Worm (Caenorhabditis elegans) whole organism, L4/young adult: ENCODE measurements around the gene C01G12.9.

Experiments
- W03F9.2 ChIP-seq: fragments of 150-350 bp; optimal IDR thresholded peaks from 2 replicates; lab custom pipeline; 2014; ENCODE audit warnings: missing biosample characterization, missing genetic modification characterization
- dao-5 ChIP-seq: sonication (generic microtip); optimal IDR thresholded peaks from 2 replicates; lab custom pipeline; 2016; ENCODE audit warnings: missing genotype, missing genetic modification characterization, moderate library complexity, missing compliant biosample characterization
- him-1 ChIP-seq: sonication (generic microtip); optimal IDR thresholded peaks from 2 replicates; lab custom pipeline; 2016; ENCODE audit warnings: missing genotype, missing genetic modification reagents, missing genetic modification characterization, missing compliant biosample characterization

C01G12.9 gene

ce11 chrII:14578013-14578412, 803 bp upstream of the C01G12.9 start, which contains the start of gene nspb-7:
nspb-7 (plus strand) TSS chrII:14578313.
- TF ChIP-seq W03F9.2, result no peak

- TF ChIP-seq dao-5 (tag; lab: Kevin White, UChicago) (no peak), him-1 (tag; lab: Kevin White, UChicago) (no peak), W03F9.2 (no peak)
Measured at ce11 chrII:14580549-14580948, 1.7 kb downstream of the C01G12.9 start, which contains the start of the genes nspb-8 and nspb-9. nspb-8 (minus strand) TSS chrII:14580649. nspb-9 (plus strand) TSS chrII:14580859.

ce11 chrII:14582206-14582605, 3.4 kb downstream of the C01G12.9 start, which contains the start of gene C01G12.3:
C01G12.3 (minus strand) TSS chrII:14582306.
- no peak for TF ChIP-seq him-1 (tag; lab: Kevin White, UChicago)
- no peak for TF ChIP-seq dao-5 (tag; lab: Kevin White, UChicago)
- TF ChIP-seq W03F9.2, result no peak

ce11 chrII:14587407-14587806, 8.6 kb downstream of the C01G12.9 start, which contains the start of gene C01G12.5:
C01G12.5 (minus strand) TSS chrII:14587507.
- TF ChIP-seq him-1 (tag; lab: Kevin White, UChicago) (no peak), dao-5 (tag; lab: Kevin White, UChicago) (no peak), W03F9.2 (no peak)

- TF ChIP-seq dao-5 (tag; lab: Kevin White, UChicago) (no peak), W03F9.2 (no peak), him-1 (tag; lab: Kevin White, UChicago) (no peak)
Measured at ce11 chrII:14588162-14588561, 9.3 kb downstream of the C01G12.9 start, which contains the start of gene nspb-10. nspb-10 (minus strand) TSS chrII:14588262.

- no peak for TF ChIP-seq W03F9.2
- no peak for TF ChIP-seq him-1 (tag; lab: Kevin White, UChicago)
- TF ChIP-seq dao-5 (tag; lab: Kevin White, UChicago), result no peak
Measured at ce11 chrII:14591699-14592098, 12.9 kb downstream of the C01G12.9 start, which contains the start of gene C01G12.7. C01G12.7 (minus strand) TSS chrII:14591893.

ce11 chrII:14592629-14593028, 13.8 kb downstream of the C01G12.9 start:
- TF ChIP-seq him-1 (tag; lab: Kevin White, UChicago) (no peak), dao-5 (tag; lab: Kevin White, UChicago) (no peak), W03F9.2 (no peak)

- TF ChIP-seq him-1 (tag; lab: Kevin White, UChicago) (no peak), W03F9.2 (no peak), dao-5 (tag; lab: Kevin White, UChicago) (no peak)
Measured at ce11 chrII:14593281-14593680, 14.5 kb downstream of the C01G12.9 start, which contains the start of gene catp-4. catp-4 (plus strand) TSS chrII:14593581.

- TF ChIP-seq W03F9.2 (no peak), dao-5 (tag; lab: Kevin White, UChicago) (no peak), him-1 (tag; lab: Kevin White, UChicago) (no peak)
Measured at ce11 chrII:14597788-14598187, 19.0 kb downstream of the C01G12.9 start.

- TF ChIP-seq him-1 (tag; lab: Kevin White, UChicago) (no peak), dao-5 (tag; lab: Kevin White, UChicago) (no peak), W03F9.2 (no peak)
Measured at ce11 chrII:14598367-14598766, 19.6 kb downstream of the C01G12.9 start.

ce11 chrII:14599284-14599862, 20.6 kb downstream of the C01G12.9 start:
- no peak for TF ChIP-seq dao-5 (tag; lab: Kevin White, UChicago)
- TF ChIP-seq him-1 (tag; lab: Kevin White, UChicago), result no peak
- TF ChIP-seq W03F9.2, result no peak

ce11 chrII:14599933-14600630, 21.3 kb downstream of the C01G12.9 start:
- TF ChIP-seq W03F9.2 (no peak), him-1 (tag; lab: Kevin White, UChicago) (no peak), dao-5 (tag; lab: Kevin White, UChicago) (no peak)

ce11 chrII:14600852-14601313, 22.1 kb downstream of the C01G12.9 start, which contains the start of gene tps-2:
tps-2 (plus strand) TSS chrII:14600902.
- TF ChIP-seq him-1 (tag; lab: Kevin White, UChicago) (no peak), dao-5 (tag; lab: Kevin White, UChicago) (no peak), W03F9.2 (no peak)

- TF ChIP-seq W03F9.2 (no peak), dao-5 (tag; lab: Kevin White, UChicago) (no peak), him-1 (tag; lab: Kevin White, UChicago) (no peak)
Measured at ce11 chrII:14602735-14603134, 23.9 kb downstream of the C01G12.9 start.
